Fruit fly (Drosophila melanogaster) whole organism, pupa: ENCODE data around the gene beat-Vb.
A peak's percentile ranks its signal among the peaks of the same experiment; 100 is the strongest.

Experiments
- CG10348 ChIP-seq: fragments of 200-800 bp; sonication (Bioruptor generic); IDR thresholded peaks from 2 replicates; pipeline ENCODE4 v1.3.6; 2022; ENCODE audit warnings: missing biosample characterization, missing genetic modification characterization
- CG12605 ChIP-seq: fragments of 200-800 bp; sonication (Bioruptor generic); IDR thresholded peaks from 2 replicates; pipeline ENCODE4 v1.3.6; 2022; ENCODE audit warnings: missing biosample characterization, missing genetic modification characterization
- CG13204 ChIP-seq: fragments of 200-800 bp; sonication (Bioruptor generic); optimal IDR thresholded peaks from 2 replicates; lab custom pipeline; 2018; ENCODE audit warnings: missing biosample characterization, mild to moderate bottlenecking, missing genetic modification characterization, moderate library complexity
- CG14655 ChIP-seq: fragments of 200-800 bp; sonication (Bioruptor generic); optimal IDR thresholded peaks from 3 replicates; lab custom pipeline; 2017; ENCODE audit warnings: mild to moderate bottlenecking, missing biosample characterization, missing genetic modification reagents, missing genetic modification characterization
- CG15710 ChIP-seq: fragments of 200-800 bp; sonication (Bioruptor generic); optimal IDR thresholded peaks from 2 replicates; lab custom pipeline; 2018; ENCODE audit warnings: missing biosample characterization, mild to moderate bottlenecking, missing genetic modification characterization, moderate library complexity
- CG17806 ChIP-seq: fragments of 200-800 bp; sonication (Bioruptor generic); optimal IDR thresholded peaks from 2 replicates; lab custom pipeline; 2018; ENCODE audit warnings: missing biosample characterization, mild to moderate bottlenecking, missing genetic modification characterization, moderate library complexity
- CG32121 ChIP-seq: fragments of 200-800 bp; sonication (Bioruptor generic); IDR thresholded peaks from 2 replicates; pipeline ENCODE4 v1.3.6; 2022; ENCODE audit warnings: missing biosample characterization, missing genetic modification characterization
- CG4496 ChIP-seq: fragments of 200-800 bp; sonication (Bioruptor generic); IDR thresholded peaks from 3 replicates; pipeline ENCODE4 v1.3.6; 2022; ENCODE audit warnings: missing biosample characterization, missing genetic modification characterization
- CG8159 ChIP-seq: fragments of 200-800 bp; sonication (Bioruptor generic); optimal IDR thresholded peaks from 3 replicates; lab custom pipeline; 2018; ENCODE audit warnings: missing biosample characterization, mild to moderate bottlenecking, missing genetic modification characterization, moderate library complexity
- CG9948 ChIP-seq: fragments of 200-800 bp; sonication (Bioruptor generic); optimal IDR thresholded peaks from 2 replicates; lab custom pipeline; 2018; ENCODE audit warnings: missing biosample characterization, mild to moderate bottlenecking, missing genetic modification characterization, moderate library complexity
- D1 ChIP-seq: fragments of 200-800 bp; sonication (Bioruptor generic); optimal IDR thresholded peaks from 2 replicates; lab custom pipeline; 2018; ENCODE audit warnings: missing biosample characterization, mild to moderate bottlenecking, missing genetic modification characterization, moderate library complexity
- EcR ChIP-seq: fragments of 200-800 bp; sonication (Bioruptor generic); optimal IDR thresholded peaks from 3 replicates; lab custom pipeline; 2019; ENCODE audit warnings: missing biosample characterization, missing genetic modification characterization, mild to moderate bottlenecking, moderate library complexity, missing genetic modification reagents
- Ets98B ChIP-seq: fragments of 200-800 bp; sonication (Bioruptor generic); IDR thresholded peaks from 2 replicates; pipeline ENCODE4 v1.3.6; 2022; ENCODE audit warnings: missing biosample characterization, missing genetic modification characterization
- Pif1A ChIP-seq: fragments of 200-800 bp; sonication (Bioruptor generic); optimal IDR thresholded peaks from 3 replicates; lab custom pipeline; 2016; ENCODE audit warnings: missing biosample characterization, missing genetic modification characterization
- Pif1B ChIP-seq: fragments of 200-800 bp; sonication (Bioruptor generic); optimal IDR thresholded peaks from 3 replicates; lab custom pipeline; 2016; ENCODE audit warnings: missing biosample characterization, missing genetic modification characterization
- Snoo ChIP-seq: fragments of 200-800 bp; sonication (Bioruptor generic); optimal IDR thresholded peaks from 3 replicates; lab custom pipeline; 2017; ENCODE audit warnings: missing biosample characterization, mild to moderate bottlenecking, missing genetic modification characterization, inconsistent platforms
- fd96Ca ChIP-seq: fragments of 200-800 bp; sonication (Bioruptor generic); IDR thresholded peaks from 3 replicates; pipeline ENCODE4 v1.3.6; 2022; ENCODE audit warnings: missing biosample characterization, missing genetic modification characterization
- gl ChIP-seq: fragments of 200-800 bp; sonication (Bioruptor generic); optimal IDR thresholded peaks from 2 replicates; lab custom pipeline; 2018; ENCODE audit warnings: missing biosample characterization, mild to moderate bottlenecking, missing genetic modification characterization
- rn ChIP-seq: fragments of 200-800 bp; sonication (Bioruptor generic); IDR thresholded peaks from 2 replicates; pipeline ENCODE4 v1.3.6; 2022; ENCODE audit warnings: missing biosample characterization, missing genetic modification characterization

Gene beat-Vb

dm6 chr3R:12962612-12963011 is 46.8 kb downstream of the beat-Vb start:
- TF ChIP-seq CG32121, result no peak
- TF ChIP-seq EcR (GFP tag; lab: Kevin White, UChicago), result peak; percentile 30
- TF ChIP-seq CG14655 (GFP tag; lab: Kevin White, UChicago), result no peak
- TF ChIP-seq, all 21 proteins: peak for 1

- no peak for TF ChIP-seq Pif1B (GFP tag; lab: Kevin White, UChicago)
- no peak for TF ChIP-seq CG15710 (tag; lab: Kevin White, UChicago)
- no peak for TF ChIP-seq CG9948 (tag; lab: Kevin White, UChicago)
- TF ChIP-seq Ets98B (GFP tag; lab: Robert Waterston, UW), result no peak
- TF ChIP-seq CG4496 (GFP tag; lab: Robert Waterston, UW), result no peak
- no peak for TF ChIP-seq CG17806 (tag; lab: Kevin White, UChicago)
- TF ChIP-seq CG8159 (tag; lab: Kevin White, UChicago), result no peak
- TF ChIP-seq Snoo (tag; lab: Kevin White, UChicago), result no peak
- no peak for TF ChIP-seq CG14655 (GFP tag; lab: Kevin White, UChicago)
- TF ChIP-seq fd96Ca (GFP tag; lab: Robert Waterston, UW), result no peak
- no peak for TF ChIP-seq D1 (tag; lab: Kevin White, UChicago)
- TF ChIP-seq CG10348 (GFP tag; lab: Robert Waterston, UW), result no peak
- TF ChIP-seq rn, result no peak
- TF ChIP-seq EcR (GFP tag; lab: Kevin White, UChicago), result no peak
- TF ChIP-seq gl (tag; lab: Kevin White, UChicago), result no peak
Measured at dm6 chr3R:12963491-12963890, 47.6 kb downstream of the beat-Vb start, which contains the start of gene Cyp304a1. TSS of gene Cyp304a1 (plus strand) at chr3R:12963791.

dm6 chr3R:12964043-12964442 is 48.2 kb downstream of the beat-Vb start:
- no peak for TF ChIP-seq Ets98B (GFP tag; lab: Robert Waterston, UW)
- TF ChIP-seq Pif1A (GFP tag; lab: Kevin White, UChicago), result no peak
- TF ChIP-seq CG10348 (GFP tag; lab: Robert Waterston, UW), result no peak
- no peak for TF ChIP-seq EcR (GFP tag; lab: Kevin White, UChicago)
- no peak for TF ChIP-seq CG13204 (GFP tag; lab: Kevin White, UChicago)
- TF ChIP-seq D1 (tag; lab: Kevin White, UChicago), result no peak
- TF ChIP-seq fd96Ca (GFP tag; lab: Robert Waterston, UW), result no peak
- TF ChIP-seq, all 21 proteins: peak for 0

- TF ChIP-seq CG10348 (GFP tag; lab: Robert Waterston, UW) (no peak), CG15710 (tag; lab: Kevin White, UChicago) (no peak), CG9948 (tag; lab: Kevin White, UChicago) (no peak)
Measured at dm6 chr3R:12967612-12968011, 51.8 kb downstream of the beat-Vb start, which contains the start of the genes CG14384 and grsm. TSS of gene CG14384 (minus strand) at chr3R:12967712. TSS of gene grsm (minus strand) at chr3R:12967712.

dm6 chr3R:12972106-12972505 is 56.2 kb downstream of the beat-Vb start:
- TF ChIP-seq CG17806 (tag; lab: Kevin White, UChicago), result no peak
- no peak for TF ChIP-seq CG12605 (GFP tag; lab: Robert Waterston, UW)
- TF ChIP-seq CG10348 (GFP tag; lab: Robert Waterston, UW), result no peak
- no peak for TF ChIP-seq CG15710 (tag; lab: Kevin White, UChicago)
- no peak for TF ChIP-seq CG14655 (GFP tag; lab: Kevin White, UChicago)
- no peak for TF ChIP-seq gl (tag; lab: Kevin White, UChicago)

dm6 chr3R:12974447-12974846 is 58.6 kb downstream of the beat-Vb start:
- TF ChIP-seq CG15710 (tag; lab: Kevin White, UChicago) (no peak), CG9948 (tag; lab: Kevin White, UChicago) (peak; percentile 43), CG4496 (GFP tag; lab: Robert Waterston, UW) (0 out of 3 replicates have a peak, but pooled peaks have one; percentile 23), D1 (tag; lab: Kevin White, UChicago) (no peak), fd96Ca (GFP tag; lab: Robert Waterston, UW) (no peak), CG14655 (GFP tag; lab: Kevin White, UChicago) (peak; percentile 53), CG12605 (GFP tag; lab: Robert Waterston, UW) (no peak), Pif1B (GFP tag; lab: Kevin White, UChicago) (peak; percentile 63), Pif1A (GFP tag; lab: Kevin White, UChicago) (peak; percentile 22)

dm6 chr3R:12975223-12975622 is 59.4 kb downstream of the beat-Vb start:
- TF ChIP-seq CG12605 (GFP tag; lab: Robert Waterston, UW), result no peak
- TF ChIP-seq CG10348 (GFP tag; lab: Robert Waterston, UW), result no peak
- TF ChIP-seq CG17806 (tag; lab: Kevin White, UChicago), result no peak
